Comparison of ENCODE assay signal across 2 worm cellular contexts in the genomic region with DNA sequence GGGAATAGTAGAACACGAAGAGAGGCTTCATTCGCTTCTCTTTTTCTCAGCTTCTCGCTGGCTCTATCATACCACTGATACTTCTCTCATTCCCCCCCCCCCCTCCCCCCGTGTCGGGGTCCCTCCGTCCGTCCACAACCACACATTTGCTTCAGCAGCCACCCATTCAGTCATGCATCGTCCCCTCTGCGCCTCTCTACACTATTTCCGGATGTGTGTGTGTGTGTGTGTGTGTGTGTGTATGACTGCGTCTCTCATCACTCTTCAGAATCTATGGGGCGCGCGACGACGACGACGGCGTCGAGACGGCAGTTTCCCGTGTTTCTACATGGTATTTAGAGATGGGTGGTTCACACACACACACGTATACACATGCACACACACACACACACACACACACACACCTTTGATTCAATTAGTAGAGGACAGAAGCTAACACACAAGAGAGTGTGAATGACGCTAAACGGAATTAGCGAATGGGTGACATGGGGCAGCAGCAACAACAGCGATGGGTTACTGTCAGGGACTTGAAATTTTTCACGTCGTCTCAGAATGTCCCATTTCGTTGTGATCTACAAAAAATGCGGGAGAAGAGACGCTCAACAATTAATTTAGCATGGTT.
TF ChIP-seq lines count a peak whose summit lies in the region.

No protein-coding gene starts in this region.

TF ChIP-seq in whole organism, L4 larva, 104 proteins besides CTCF, POLR2A, EP300 and RAD21 (continued from another document):
- TF ChIP-seq nhr-28 (tag; optimal IDR thresholded peaks at IDR 0.05; lab: Kevin White, UChicago) (peak; percentile 37), F49E8.2 (tag; optimal IDR thresholded peaks at IDR 0.05; lab: Kevin White, UChicago; ENCODE audit: borderline replicate concordance) (no peak), lim-7 (GFP tag; IDR thresholded peaks at IDR 0.05; lab: Robert Waterston, UW) (no peak), tra-1 (GFP tag; IDR thresholded peaks at IDR 0.05; lab: Robert Waterston, UW) (peak; percentile 63; the same call in 1 of the 2 replicates), nhr-25 (tag; optimal IDR thresholded peaks at IDR 0.05; lab: Kevin White, UChicago; ENCODE audit: borderline replicate concordance, insufficient read depth) (no peak), set-16 (GFP tag; IDR thresholded peaks at IDR 0.05; lab: Robert Waterston, UW) (peak; percentile 95), snpc-4 (tag; optimal IDR thresholded peaks at IDR 0.05; lab: Kevin White, UChicago) (no peak), snpc-1.2 (GFP tag; IDR thresholded peaks at IDR 0.05; lab: Robert Waterston, UW) (peak; percentile 52; the same call in 1 of the 2 replicates), fkh-10 (GFP tag; optimal IDR thresholded peaks at IDR 0.05; lab: Kevin White, UChicago) (no peak), ztf-7 (tag; optimal IDR thresholded peaks at IDR 0.05; lab: Kevin White, UChicago) (no peak), mxl-3 (GFP tag; optimal IDR thresholded peaks at IDR 0.05; lab: Kevin White, UChicago) (peak; percentile 42), unc-39 (tag; optimal IDR thresholded peaks at IDR 0.05; lab: Kevin White, UChicago) (no peak), cey-2 (tag; optimal IDR thresholded peaks at IDR 0.05; lab: Kevin White, UChicago; ENCODE audit: borderline replicate concordance, insufficient read depth) (no peak), nhr-10 (tag; optimal IDR thresholded peaks at IDR 0.05; lab: Kevin White, UChicago) (no peak), saeg-2 (GFP tag; IDR thresholded peaks at IDR 0.05; lab: Robert Waterston, UW) (no peak), aly-2 (tag; optimal IDR thresholded peaks at IDR 0.05; lab: Kevin White, UChicago) (no peak), lin-1 (GFP tag; IDR thresholded peaks at IDR 0.05; lab: Robert Waterston, UW) (no peak), egl-43 (GFP tag; IDR thresholded peaks at IDR 0.05; lab: Robert Waterston, UW) (peak; percentile 74), nhr-41 (GFP tag; IDR thresholded peaks at IDR 0.05; lab: Robert Waterston, UW) (no peak), rbr-2 (tag; optimal IDR thresholded peaks at IDR 0.05; lab: Kevin White, UChicago) (peak; percentile 38), ceh-20 (GFP tag; IDR thresholded peaks at IDR 0.05; lab: Robert Waterston, UW) (peak; percentile 67), ztf-11 (tag; optimal IDR thresholded peaks at IDR 0.05; lab: Kevin White, UChicago) (no peak), F44E2.7 (GFP tag; IDR thresholded peaks at IDR 0.05; lab: Robert Waterston, UW) (no peak), unc-62 (GFP tag; optimal IDR thresholded peaks at IDR 0.05 in 1 of 2; lab: Kevin White, UChicago) (peak in 1 of 2 experiments; percentile 88), unc-62 (tag; optimal IDR thresholded peaks at IDR 0.05; lab: Kevin White, UChicago) (no peak), gei-8 (GFP tag; optimal IDR thresholded peaks at IDR 0.05; lab: Kevin White, UChicago) (no peak), zfp-3 (GFP tag; conservative IDR thresholded peaks at IDR 0.05; lab: Robert Waterston, UW) (no peak), zip-2 (tag; optimal IDR thresholded peaks at IDR 0.05; lab: Kevin White, UChicago) (no peak), mxl-2 (GFP tag; conservative IDR thresholded peaks at IDR 0.05; lab: Robert Waterston, UW) (no peak), mdl-1 (tag; optimal IDR thresholded peaks at IDR 0.05; lab: Kevin White, UChicago) (peak; percentile 40 to 85), ceh-28 (tag; optimal IDR thresholded peaks at IDR 0.05; lab: Kevin White, UChicago) (no peak), Y105C5A.15 (GFP tag; IDR thresholded peaks at IDR 0.05; lab: Robert Waterston, UW) (peak; percentile 48; the same call in 1 of the 2 replicates), pha-4 (GFP tag; IDR thresholded peaks at IDR 0.05; lab: Robert Waterston, UW) (peak; percentile 72; the same call in 1 of the 2 replicates), pha-4 (tag; optimal IDR thresholded peaks at IDR 0.05; lab: Kevin White, UChicago) (no peak), nhr-102 (tag; optimal IDR thresholded peaks at IDR 0.05; lab: Kevin White, UChicago) (no peak), nhr-76 (tag; optimal IDR thresholded peaks at IDR 0.05; lab: Kevin White, UChicago) (no peak), dve-1 (tag; optimal IDR thresholded peaks at IDR 0.05; lab: Kevin White, UChicago; ENCODE audit: insufficient read depth) (peak; percentile 3), vab-7 (GFP tag; IDR thresholded peaks at IDR 0.05; lab: Robert Waterston, UW) (peak; percentile 30; the same call in 1 of the 2 replicates), ceh-44 (GFP tag; IDR thresholded peaks at IDR 0.05; lab: Robert Waterston, UW) (0 out of 2 replicates have a peak, but pooled peaks have one; percentile 10), zag-1 (tag; optimal IDR thresholded peaks at IDR 0.05; lab: Kevin White, UChicago) (no peak), ZK337.2 (GFP tag; IDR thresholded peaks at IDR 0.05; lab: Robert Waterston, UW) (no peak), lin-29 (GFP tag; IDR thresholded peaks at IDR 0.05; lab: Robert Waterston, UW) (no peak), dmd-6 (GFP tag; IDR thresholded peaks at IDR 0.05; lab: Robert Waterston, UW) (peak; percentile 38; the same call in 1 of the 2 replicates), spr-3 (GFP tag; optimal IDR thresholded peaks at IDR 0.05; lab: Kevin White, UChicago) (peak; percentile 7), F10B5.3 (tag; optimal IDR thresholded peaks at IDR 0.05; lab: Kevin White, UChicago) (no peak), lsy-2 (tag; optimal IDR thresholded peaks at IDR 0.05; lab: Kevin White, UChicago) (peak; percentile 39 to 65), F37D6.2 (tag; optimal IDR thresholded peaks at IDR 0.05; lab: Kevin White, UChicago) (no peak), F26F4.8 (GFP tag; conservative IDR thresholded peaks at IDR 0.05; lab: Robert Waterston, UW) (no peak), dmd-9 (GFP tag; IDR thresholded peaks at IDR 0.05; lab: Robert Waterston, UW) (no peak)

TF ChIP-seq in whole organism, late embryonic, 69 proteins besides CTCF, POLR2A, EP300 and RAD21 (continued from another document):
- TF ChIP-seq ceh-45 (GFP tag; IDR thresholded peaks at IDR 0.05; lab: Robert Waterston, UW) = no peak
- TF ChIP-seq sox-4 (tag; optimal IDR thresholded peaks at IDR 0.05; lab: Kevin White, UChicago) = peak; percentile 17
- TF ChIP-seq npax-4 (tag; optimal IDR thresholded peaks at IDR 0.05; lab: Kevin White, UChicago) = no peak
- peak; percentile 25 for TF ChIP-seq pros-1 (tag; optimal IDR thresholded peaks at IDR 0.05; lab: Kevin White, UChicago)
- TF ChIP-seq sox-2 (GFP tag; IDR thresholded peaks at IDR 0.05; lab: Robert Waterston, UW) = no peak
- no peak for TF ChIP-seq ceh-30 (tag; optimal IDR thresholded peaks at IDR 0.05; lab: Kevin White, UChicago)
- TF ChIP-seq mec-3 (tag; optimal IDR thresholded peaks at IDR 0.05; lab: Kevin White, UChicago; ENCODE audit: borderline replicate concordance) = no peak
- TF ChIP-seq C08G9.2 (tag; optimal IDR thresholded peaks at IDR 0.05; lab: Kevin White, UChicago) = no peak
- no peak for TF ChIP-seq unc-3 (GFP tag; conservative IDR thresholded peaks at IDR 0.05; lab: Robert Waterston, UW)
- TF ChIP-seq unc-3 (tag; optimal IDR thresholded peaks at IDR 0.05; lab: Kevin White, UChicago) = no peak
- peak; percentile 42 for TF ChIP-seq elt-2 (tag; optimal IDR thresholded peaks at IDR 0.05; lab: Kevin White, UChicago)
- no peak for TF ChIP-seq ceh-24 (tag; optimal IDR thresholded peaks at IDR 0.05; lab: Kevin White, UChicago)
- no peak for TF ChIP-seq hlh-8 (tag; optimal IDR thresholded peaks at IDR 0.05; lab: Kevin White, UChicago)
- TF ChIP-seq elt-4 (tag; optimal IDR thresholded peaks at IDR 0.05; lab: Kevin White, UChicago) = no peak
- no peak for TF ChIP-seq ceh-2 (tag; optimal IDR thresholded peaks at IDR 0.05; lab: Kevin White, UChicago)
- no peak for TF ChIP-seq hlh-13 (GFP tag; optimal IDR thresholded peaks at IDR 0.05; lab: Kevin White, UChicago)
- TF ChIP-seq pat-9 (tag; optimal IDR thresholded peaks at IDR 0.05; lab: Kevin White, UChicago) = peak; percentile 14
- TF ChIP-seq ceh-18 (tag; optimal IDR thresholded peaks at IDR 0.05; lab: Kevin White, UChicago) = no peak
- no peak for TF ChIP-seq rnt-1 (tag; optimal IDR thresholded peaks at IDR 0.05; lab: Kevin White, UChicago)
- no peak for TF ChIP-seq pax-1 (tag; optimal IDR thresholded peaks at IDR 0.05; lab: Kevin White, UChicago)
- TF ChIP-seq dve-1 (tag; optimal IDR thresholded peaks at IDR 0.05; lab: Kevin White, UChicago) = no peak
- TF ChIP-seq tbx-7 (tag; optimal IDR thresholded peaks at IDR 0.05; lab: Kevin White, UChicago) = no peak
- no peak for TF ChIP-seq ceh-9 (tag; optimal IDR thresholded peaks at IDR 0.05; lab: Kevin White, UChicago)
- TF ChIP-seq ceh-19 (GFP tag; optimal IDR thresholded peaks at IDR 0.05; lab: Kevin White, UChicago) = peak; percentile 16
- TF ChIP-seq unc-55 (GFP tag; optimal IDR thresholded peaks at IDR 0.05; lab: Kevin White, UChicago) = no peak
- no peak for TF ChIP-seq ttx-3 (tag; optimal IDR thresholded peaks at IDR 0.05; lab: Kevin White, UChicago)
- TF ChIP-seq unc-86 (tag; optimal IDR thresholded peaks at IDR 0.05; lab: Kevin White, UChicago) = peak; percentile 19
- peak; percentile 7 for TF ChIP-seq lin-11 (tag; optimal IDR thresholded peaks at IDR 0.05; lab: Kevin White, UChicago)
- no peak for TF ChIP-seq ceh-22 (tag; optimal IDR thresholded peaks at IDR 0.05; lab: Kevin White, UChicago)
- TF ChIP-seq tbx-2 (tag; optimal IDR thresholded peaks at IDR 0.05; lab: Kevin White, UChicago) = no peak
- no peak for TF ChIP-seq pqm-1 (tag; optimal IDR thresholded peaks at IDR 0.05; lab: Kevin White, UChicago)
- no peak for TF ChIP-seq che-1 (tag; optimal IDR thresholded peaks at IDR 0.05; lab: Kevin White, UChicago)
- peak; percentile 75 for TF ChIP-seq unc-42 (tag; optimal IDR thresholded peaks at IDR 0.05; lab: Kevin White, UChicago)
- TF ChIP-seq fkh-6 (tag; optimal IDR thresholded peaks at IDR 0.05; lab: Kevin White, UChicago) = no peak
- TF ChIP-seq K02D7.2 (tag; optimal IDR thresholded peaks at IDR 0.05; lab: Kevin White, UChicago) = no peak
- peak; percentile 62 for TF ChIP-seq nfya-1 (tag; optimal IDR thresholded peaks at IDR 0.05; lab: Kevin White, UChicago)
- no peak for TF ChIP-seq C38D4.7 (GFP tag; optimal IDR thresholded peaks at IDR 0.05; lab: Kevin White, UChicago)
- TF ChIP-seq odd-2 (tag; optimal IDR thresholded peaks at IDR 0.05; lab: Kevin White, UChicago) = no peak
- no peak for TF ChIP-seq ceh-14 (tag; optimal IDR thresholded peaks at IDR 0.05; lab: Kevin White, UChicago)
- TF ChIP-seq hlh-15 (tag; optimal IDR thresholded peaks at IDR 0.05; lab: Kevin White, UChicago) = no peak
- peak; percentile 48 for TF ChIP-seq ztf-16 (tag; optimal IDR thresholded peaks at IDR 0.05; lab: Kevin White, UChicago)
- TF ChIP-seq ceh-48 (tag; optimal IDR thresholded peaks at IDR 0.05; lab: Kevin White, UChicago) = peak; percentile 7
- no peak for TF ChIP-seq F13H6.1 (tag; optimal IDR thresholded peaks at IDR 0.05; lab: Kevin White, UChicago)
- TF ChIP-seq zip-5 (tag; optimal IDR thresholded peaks at IDR 0.05; lab: Kevin White, UChicago) = no peak
- no peak for TF ChIP-seq fax-1 (tag; optimal IDR thresholded peaks at IDR 0.05; lab: Kevin White, UChicago)
- TF ChIP-seq pha-4 (tag; optimal IDR thresholded peaks at IDR 0.05; lab: Kevin White, UChicago) = no peak
